Worm (Caenorhabditis elegans) whole organism, early embryonic: Measurements from ENCODE around the gene F16B3.2.

Experiments
- ama-1 ChIP-seq: fragments of 150-350 bp; optimal IDR thresholded peaks from 2 replicates; lab custom pipeline; 2014
- ets-7 ChIP-seq: sonication (generic microtip); optimal IDR thresholded peaks from 2 replicates; lab custom pipeline; 2016; ENCODE audit warnings: missing genotype, missing genetic modification characterization, missing compliant biosample characterization
- flt-1 ChIP-seq: fragments of 200-800 bp; sonication (Bioruptor generic); IDR thresholded peaks from 2 replicates; pipeline ENCODE4 v1.3.6; 2022; ENCODE audit warnings: missing genetic modification characterization, missing compliant biosample characterization

ce11 chrV:1342712-1343111, 27.8 kb downstream of the F16B3.2 start:
- TF ChIP-seq ets-7 (tag; lab: Kevin White, UChicago) (no peak), ama-1 (lab: Kevin White, UChicago) (no peak), flt-1 (GFP tag; lab: Robert Waterston, UW) (no peak)
